Worm (Caenorhabditis elegans): Measurements from ENCODE around the gene ZC504.1.

- TF ChIP-seq ama-1 (optimal IDR thresholded peaks at IDR 0.05), result no peak
- no peak for TF ChIP-seq nhr-11 (tag; optimal IDR thresholded peaks at IDR 0.05)
Measured at ce11 chrX:10373581-10373980, 33.4 kb upstream of the ZC504.1 start.

Measured in whole organism, late embryonic.